Worm (Caenorhabditis elegans) whole organism, L2 larva: ENCODE measurements around the gene rgs-4.
A peak's percentile ranks its signal among the peaks of the same experiment; 100 is the strongest.

ENCODE experiments used
- C34F6.9 ChIP-seq: fragments of 150-350 bp; optimal IDR thresholded peaks from 2 replicates; lab custom pipeline; 2014; ENCODE audit warnings: missing biosample characterization, missing genetic modification characterization
- F13H6.1 ChIP-seq: sonication (generic microtip); optimal IDR thresholded peaks from 2 replicates; lab custom pipeline; 2016; ENCODE audit warnings: missing genetic modification characterization, missing compliant biosample characterization
- ZK546.5 ChIP-seq: sonication (generic microtip); optimal IDR thresholded peaks from 2 replicates; lab custom pipeline; 2017; ENCODE audit warnings: missing biosample characterization, missing genetic modification characterization
- alr-1 ChIP-seq: fragments of 150-350 bp; optimal IDR thresholded peaks from 2 replicates; lab custom pipeline; 2014; ENCODE audit warnings: missing biosample characterization, missing genetic modification characterization
- aly-2 ChIP-seq: fragments of 150-350 bp; optimal IDR thresholded peaks from 2 replicates; lab custom pipeline; 2014; ENCODE audit warnings: missing biosample characterization, missing genetic modification characterization
- ama-1 ChIP-seq: fragments of 150-350 bp; optimal IDR thresholded peaks from 2 replicates; lab custom pipeline; 2018; ENCODE audit warnings: inconsistent platforms
- ceh-16 ChIP-seq: fragments of 150-350 bp; optimal IDR thresholded peaks from 2 replicates; lab custom pipeline; 2014; ENCODE audit warnings: missing biosample characterization, missing genetic modification characterization
- ceh-82 ChIP-seq: fragments of 150-350 bp; optimal IDR thresholded peaks from 2 replicates; lab custom pipeline; 2014; ENCODE audit warnings: missing biosample characterization, missing genetic modification characterization
- crh-2 ChIP-seq: sonication (generic microtip); optimal IDR thresholded peaks from 2 replicates; lab custom pipeline; 2017; ENCODE audit warnings: missing biosample characterization, missing genetic modification characterization
- dmd-4 ChIP-seq: sonication (generic microtip); optimal IDR thresholded peaks from 2 replicates; lab custom pipeline; 2017; ENCODE audit warnings: missing biosample characterization, missing genetic modification characterization
- egl-27 ChIP-seq: sonication (generic microtip); optimal IDR thresholded peaks from 3 replicates; lab custom pipeline; 2017; ENCODE audit warnings: missing biosample characterization, missing genetic modification reagents, missing genetic modification characterization
- elt-1 ChIP-seq: fragments of 150-350 bp; optimal IDR thresholded peaks from 2 replicates; lab custom pipeline; 2014; ENCODE audit warnings: missing biosample characterization, missing genetic modification characterization
- fos-1 ChIP-seq: fragments of 150-350 bp; optimal IDR thresholded peaks from 2 replicates; lab custom pipeline; 2014; ENCODE audit warnings: missing biosample characterization, missing genetic modification characterization
- lin-39 ChIP-seq: fragments of 150-350 bp; optimal IDR thresholded peaks from 2 replicates; lab custom pipeline; 2014; ENCODE audit warnings: missing biosample characterization, missing genetic modification reagents, missing genetic modification characterization
- mab-5 ChIP-seq: fragments of 150-350 bp; optimal IDR thresholded peaks from 2 replicates; lab custom pipeline; 2014; ENCODE audit warnings: missing biosample characterization, missing genetic modification characterization
- mdl-1 ChIP-seq, 2 experiments: fragments of 150-350 bp in 1 of 2; sonication (generic microtip) in 1 of 2; optimal IDR thresholded peaks; 2 replicates each; lab custom pipeline; 2017; ENCODE audit warnings: missing biosample characterization in 2 of 2, missing genetic modification characterization in 2 of 2
- nhr-12 ChIP-seq: fragments of 150-350 bp; optimal IDR thresholded peaks from 2 replicates; lab custom pipeline; 2014; ENCODE audit warnings: missing biosample characterization, missing genetic modification characterization
- nhr-129 ChIP-seq: fragments of 150-350 bp; optimal IDR thresholded peaks from 2 replicates; lab custom pipeline; 2014; ENCODE audit warnings: missing biosample characterization, missing genetic modification characterization
- nhr-21 ChIP-seq: fragments of 150-350 bp; optimal IDR thresholded peaks from 2 replicates; lab custom pipeline; 2014; ENCODE audit warnings: missing biosample characterization, missing genetic modification characterization
- nhr-23 ChIP-seq: fragments of 150-350 bp; optimal IDR thresholded peaks from 2 replicates; lab custom pipeline; 2014; ENCODE audit warnings: missing biosample characterization, missing genetic modification reagents, missing genetic modification characterization
- nhr-237 ChIP-seq: fragments of 150-350 bp; optimal IDR thresholded peaks from 2 replicates; lab custom pipeline; 2014; ENCODE audit warnings: missing biosample characterization, missing genetic modification characterization
- nhr-6 ChIP-seq: fragments of 150-350 bp; optimal IDR thresholded peaks from 2 replicates; lab custom pipeline; 2014; ENCODE audit warnings: missing biosample characterization, missing genetic modification characterization
- nhr-77 ChIP-seq: fragments of 150-350 bp; optimal IDR thresholded peaks from 2 replicates; lab custom pipeline; 2014; ENCODE audit warnings: missing biosample characterization, missing genetic modification characterization
- peb-1 ChIP-seq: fragments of 150-350 bp; optimal IDR thresholded peaks from 2 replicates; lab custom pipeline; 2014; ENCODE audit warnings: missing biosample characterization, missing genetic modification characterization
- sem-4 ChIP-seq: fragments of 150-350 bp; optimal IDR thresholded peaks from 2 replicates; lab custom pipeline; 2014; ENCODE audit warnings: missing biosample characterization, missing genetic modification reagents, missing genetic modification characterization
- skn-1 ChIP-seq: sonication (generic microtip); optimal IDR thresholded peaks from 2 replicates; lab custom pipeline; 2017; ENCODE audit warnings: missing biosample characterization, missing genetic modification characterization
- sma-3 ChIP-seq: sonication (generic microtip); optimal IDR thresholded peaks from 2 replicates; lab custom pipeline; 2016; ENCODE audit warnings: missing genetic modification reagents, missing genetic modification characterization, missing compliant biosample characterization
- snpc-4 ChIP-seq: fragments of 150-350 bp; optimal IDR thresholded peaks from 2 replicates; lab custom pipeline; 2014; ENCODE audit warnings: missing biosample characterization, missing genetic modification characterization
- unc-39 ChIP-seq: fragments of 150-350 bp; optimal IDR thresholded peaks from 2 replicates; lab custom pipeline; 2014; ENCODE audit warnings: missing biosample characterization, missing genetic modification characterization
- unc-55 ChIP-seq: fragments of 150-350 bp; sonication (generic microtip); optimal IDR thresholded peaks from 3 replicates; lab custom pipeline; 2014; ENCODE audit warnings: missing biosample characterization, missing genetic modification reagents, missing genetic modification characterization
- unc-62 ChIP-seq: fragments of 150-350 bp; optimal IDR thresholded peaks from 2 replicates; lab custom pipeline; 2014; ENCODE audit warnings: missing biosample characterization, missing genetic modification reagents, missing genetic modification characterization
- zag-1 ChIP-seq: fragments of 150-350 bp; optimal IDR thresholded peaks from 2 replicates; lab custom pipeline; 2014; ENCODE audit warnings: missing biosample characterization, missing genetic modification characterization
- ztf-1 ChIP-seq: fragments of 200-800 bp; sonication (Bioruptor generic); conservative IDR thresholded peaks from 2 replicates; pipeline ENCODE4 v1.3.6; 2022; ENCODE audit warnings: missing genetic modification characterization, missing compliant biosample characterization
- ztf-11 ChIP-seq: sonication (generic microtip); optimal IDR thresholded peaks from 2 replicates; lab custom pipeline; 2017; ENCODE audit warnings: missing biosample characterization, missing genetic modification characterization
- ztf-4 ChIP-seq: fragments of 150-350 bp; optimal IDR thresholded peaks from 2 replicates; lab custom pipeline; 2014; ENCODE audit warnings: missing biosample characterization, missing genetic modification characterization

Gene rgs-4

ce11 chrII:12689333-12689732, 34.8 kb downstream of the rgs-4 start:
- TF ChIP-seq nhr-77 (tag; lab: Kevin White, UChicago) (no peak), nhr-6 (tag; lab: Kevin White, UChicago) (no peak), peb-1 (tag; lab: Kevin White, UChicago) (no peak), ztf-11 (tag; lab: Kevin White, UChicago) (no peak), mdl-1 (tag; optimal IDR thresholded peaks at IDR 0.05; lab: Kevin White, UChicago) (no peak), zag-1 (tag; lab: Kevin White, UChicago) (no peak), lin-39 (tag; lab: Kevin White, UChicago) (no peak)

ce11 chrII:12690905-12691304, 36.4 kb downstream of the rgs-4 start:
- peak; percentile 2 for TF ChIP-seq unc-55
- no peak for TF ChIP-seq ceh-16 (tag; lab: Kevin White, UChicago)

DNA sequence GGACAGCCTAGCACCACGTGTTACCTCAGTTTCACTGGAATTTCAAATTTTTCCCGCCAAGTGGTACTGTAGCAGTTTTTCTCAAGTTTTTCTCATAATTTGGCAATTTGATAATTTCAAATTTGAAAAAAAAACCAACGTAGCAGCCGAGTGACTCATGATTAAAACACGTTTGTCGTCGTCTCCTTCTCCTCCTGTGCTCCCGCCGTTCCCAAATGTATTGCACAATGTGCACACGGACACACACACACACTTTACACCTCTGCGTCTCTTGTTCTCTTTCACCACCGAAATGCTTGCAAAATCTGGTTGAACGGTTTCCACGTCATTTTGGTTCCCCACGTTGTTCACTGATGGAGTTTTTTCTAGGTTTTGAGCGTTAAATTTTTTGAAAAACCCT, 36.8 kb downstream of the rgs-4 start:
- TF ChIP-seq ztf-11 (tag; lab: Kevin White, UChicago) (no peak), fos-1 (tag; lab: Kevin White, UChicago) (peak; percentile 64), unc-55 (peak; percentile 15), nhr-237 (tag; lab: Kevin White, UChicago) (no peak), sem-4 (no peak), unc-39 (tag; lab: Kevin White, UChicago) (no peak), C34F6.9 (tag; lab: Kevin White, UChicago) (no peak)

ce11 chrII:12692694-12693093, 38.1 kb downstream of the rgs-4 start:
- no peak for TF ChIP-seq nhr-23 (tag; lab: Kevin White, UChicago)
- TF ChIP-seq F13H6.1 (tag; lab: Kevin White, UChicago), result no peak
- TF ChIP-seq nhr-237 (tag; lab: Kevin White, UChicago), result no peak
- no peak for TF ChIP-seq ceh-82 (tag; lab: Kevin White, UChicago)
- TF ChIP-seq ztf-11 (tag; lab: Kevin White, UChicago), result no peak
- TF ChIP-seq crh-2 (tag; lab: Kevin White, UChicago), result no peak
- TF ChIP-seq elt-1 (tag; lab: Kevin White, UChicago), result no peak
- no peak for TF ChIP-seq snpc-4 (tag; lab: Kevin White, UChicago)
- TF ChIP-seq mab-5 (tag; lab: Kevin White, UChicago), result no peak
- TF ChIP-seq unc-55, result no peak
- no peak for TF ChIP-seq nhr-129
- TF ChIP-seq skn-1 (tag; lab: Kevin White, UChicago), result no peak
- no peak for TF ChIP-seq unc-62 (GFP tag; lab: Kevin White, UChicago)
- no peak for TF ChIP-seq peb-1 (tag; lab: Kevin White, UChicago)
- no peak for TF ChIP-seq ztf-1 (GFP tag; lab: Robert Waterston, UW)
- TF ChIP-seq ceh-16 (tag; lab: Kevin White, UChicago), result no peak

ce11 chrII:12694112-12694511, 39.6 kb downstream of the rgs-4 start, which contains the start of gene tbc-17:
tbc-17 (plus strand) TSS chrII:12694412.
- no peak for TF ChIP-seq lin-39 (tag; lab: Kevin White, UChicago)
- no peak for TF ChIP-seq alr-1
- TF ChIP-seq egl-27 (tag; lab: Kevin White, UChicago), result no peak
- TF ChIP-seq sma-3 (GFP tag; lab: Kevin White, UChicago), result no peak
- TF ChIP-seq ama-1 (lab: Kevin White, UChicago), result no peak
- no peak for TF ChIP-seq nhr-12
- TF ChIP-seq unc-39 (tag; lab: Kevin White, UChicago), result no peak
- TF ChIP-seq aly-2 (tag; lab: Kevin White, UChicago), result no peak
- TF ChIP-seq zag-1 (tag; lab: Kevin White, UChicago), result no peak
- TF ChIP-seq ztf-4 (tag; lab: Kevin White, UChicago), result no peak
- no peak for TF ChIP-seq mdl-1 (tag; optimal IDR thresholded peaks at IDR 0.05; lab: Kevin White, UChicago)
- no peak for TF ChIP-seq dmd-4 (tag; lab: Kevin White, UChicago)
- no peak for TF ChIP-seq sem-4

- TF ChIP-seq nhr-237 (tag; lab: Kevin White, UChicago) (no peak), nhr-21 (tag; lab: Kevin White, UChicago) (no peak), sem-4 (no peak), ZK546.5 (tag; lab: Kevin White, UChicago) (no peak), nhr-23 (tag; lab: Kevin White, UChicago) (no peak), sma-3 (GFP tag; lab: Kevin White, UChicago) (no peak)
Observed at ce11 chrII:12696116-12696515, 41.6 kb downstream of the rgs-4 start.
